Fruit fly (Drosophila melanogaster) whole organism, embryonic: ENCODE measurements around the gene ldbr.

ENCODE experiments used
- Awh ChIP-seq: fragments of 200-800 bp; sonication (Bioruptor generic); IDR thresholded peaks from 2 replicates; pipeline ENCODE4, ENCODE4 v1.3.6; 2022; ENCODE audit warnings: missing biosample characterization, missing genetic modification characterization
- CG17829 ChIP-seq: fragments of 200-800 bp; optimal IDR thresholded peaks from 2 replicates; lab custom pipeline; 2019; ENCODE audit warnings: missing biosample characterization, mild to moderate bottlenecking, missing genetic modification characterization, moderate library complexity
- CG2120 ChIP-seq: fragments of 200-800 bp; sonication (Bioruptor generic); optimal IDR thresholded peaks from 3 replicates; lab custom pipeline; 2016; ENCODE audit warnings: missing biosample characterization, missing genetic modification characterization
- CG30403 ChIP-seq: fragments of 200-800 bp; sonication (Bioruptor generic); optimal IDR thresholded peaks from 3 replicates; lab custom pipeline; 2016; ENCODE audit warnings: missing biosample characterization, missing genetic modification characterization
- CG31388 ChIP-seq: fragments of 200-800 bp; sonication (Bioruptor generic); optimal IDR thresholded peaks from 2 replicates; lab custom pipeline; 2016; ENCODE audit warnings: missing biosample characterization, missing genetic modification characterization
- CG3407 ChIP-seq: fragments of 200-800 bp; sonication (Bioruptor generic); optimal IDR thresholded peaks from 2 replicates; lab custom pipeline; 2018; ENCODE audit warnings: missing biosample characterization, mild to moderate bottlenecking, missing genetic modification characterization
- CG34422 ChIP-seq: fragments of 200-800 bp; sonication (Bioruptor generic); IDR thresholded peaks from 3 replicates; pipeline ENCODE4 v1.3.6; 2022; ENCODE audit warnings: missing biosample characterization, missing genetic modification characterization
- CG3847 ChIP-seq: fragments of 200-800 bp; sonication (Bioruptor generic); IDR thresholded peaks from 2 replicates; pipeline ENCODE4 v1.3.6; 2022; ENCODE audit warnings: missing biosample characterization, missing genetic modification characterization
- CG5953 ChIP-seq: fragments of 200-800 bp; sonication (Bioruptor generic); IDR thresholded peaks from 2 replicates; pipeline ENCODE4 v1.3.6; 2022; ENCODE audit warnings: missing biosample characterization, missing genetic modification characterization
- CG6254 ChIP-seq: fragments of 200-800 bp; sonication (Bioruptor generic); optimal IDR thresholded peaks from 3 replicates; lab custom pipeline; 2017; ENCODE audit warnings: mild to moderate bottlenecking, missing biosample characterization, missing genetic modification reagents, missing genetic modification characterization
- Dbx ChIP-seq: fragments of 200-800 bp; sonication (Bioruptor generic); IDR thresholded peaks from 3 replicates; pipeline ENCODE4 v1.3.6; 2022; ENCODE audit warnings: missing biosample characterization, missing genetic modification characterization
- Kr ChIP-seq: fragments of 200-800 bp; sonication (Bioruptor generic); optimal IDR thresholded peaks from 2 replicates; lab custom pipeline; 2017; ENCODE audit warnings: missing biosample characterization, mild to moderate bottlenecking, missing genetic modification characterization
- MTF-1 ChIP-seq: fragments of 200-800 bp; sonication (Bioruptor generic); optimal IDR thresholded peaks from 2 replicates; lab custom pipeline; 2018; ENCODE audit warnings: missing biosample characterization, mild to moderate bottlenecking, missing genetic modification characterization, borderline replicate concordance
- Nf-YA ChIP-seq: fragments of 200-800 bp; sonication (Bioruptor generic); IDR thresholded peaks from 2 replicates; pipeline ENCODE4 v1.3.6; 2022; ENCODE audit warnings: missing biosample characterization, missing genetic modification characterization
- Pdp1 ChIP-seq, 2 experiments: fragments of 200-800 bp; sonication (Bioruptor generic); optimal IDR thresholded peaks; 3 replicates each; lab custom pipeline; 2016; ENCODE audit warnings: missing biosample characterization in 2 of 2, missing genetic modification characterization in 2 of 2, mild to moderate bottlenecking in 1 of 2, moderate library complexity in 1 of 2
- Ssrp ChIP-seq: fragments of 200-800 bp; sonication (Bioruptor generic); optimal IDR thresholded peaks from 2 replicates; lab custom pipeline; 2018; ENCODE audit warnings: missing biosample characterization, mild to moderate bottlenecking, missing genetic modification characterization, moderate library complexity
- Taf1 ChIP-seq: fragments of 200-800 bp; sonication (Bioruptor generic); IDR thresholded peaks from 2 replicates; pipeline ENCODE4 v1.3.6; 2022; ENCODE audit warnings: missing biosample characterization, missing genetic modification characterization
- Vsx1 ChIP-seq: fragments of 200-800 bp; sonication (Bioruptor generic); optimal IDR thresholded peaks from 2 replicates; lab custom pipeline; 2017; ENCODE audit warnings: missing biosample characterization, mild to moderate bottlenecking, missing genetic modification characterization, missing genetic modification reagents
- Xbp1 ChIP-seq: fragments of 200-800 bp; sonication (Bioruptor generic); optimal IDR thresholded peaks from 3 replicates; lab custom pipeline; 2016; ENCODE audit warnings: missing biosample characterization, mild to moderate bottlenecking, missing genetic modification characterization
- abd-A ChIP-seq: fragments of 200-800 bp; sonication (Bioruptor generic); optimal IDR thresholded peaks from 3 replicates; lab custom pipeline; 2019; ENCODE audit warnings: missing biosample characterization, mild to moderate bottlenecking, missing genetic modification characterization, moderate library complexity
- aop ChIP-seq: fragments of 200-800 bp; sonication (Bioruptor generic); IDR thresholded peaks from 2 replicates; pipeline ENCODE4 v1.3.6; 2022; ENCODE audit warnings: missing biosample characterization, missing genetic modification characterization
- cato ChIP-seq: fragments of 200-800 bp; sonication (Bioruptor generic); optimal IDR thresholded peaks from 2 replicates; lab custom pipeline; 2016; ENCODE audit warnings: missing biosample characterization, missing genetic modification characterization, borderline replicate concordance
- dysf ChIP-seq: fragments of 200-800 bp; sonication (Bioruptor generic); IDR thresholded peaks from 3 replicates; pipeline ENCODE4 v1.3.6; 2022; ENCODE audit warnings: missing biosample characterization, missing genetic modification characterization
- en ChIP-seq: fragments of 200-800 bp; sonication (Bioruptor generic); optimal IDR thresholded peaks from 2 replicates; lab custom pipeline; 2016; ENCODE audit warnings: missing biosample characterization, missing genetic modification characterization
- fd96Cb ChIP-seq: fragments of 200-800 bp; sonication (Bioruptor generic); optimal IDR thresholded peaks from 2 replicates; lab custom pipeline; 2018; ENCODE audit warnings: missing biosample characterization, mild to moderate bottlenecking, missing genetic modification characterization, moderate library complexity
- gce ChIP-seq: fragments of 200-800 bp; sonication (Bioruptor generic); IDR thresholded peaks from 3 replicates; pipeline ENCODE4 v1.3.6; 2022; ENCODE audit warnings: missing biosample characterization, missing genetic modification characterization
- gsb ChIP-seq: fragments of 200-800 bp; sonication (Bioruptor generic); IDR thresholded peaks from 2 replicates; pipeline ENCODE4 v1.3.6; 2022; ENCODE audit warnings: missing biosample characterization, missing genetic modification characterization
- gsb-n ChIP-seq: fragments of 200-800 bp; sonication (Bioruptor generic); optimal IDR thresholded peaks from 3 replicates; lab custom pipeline; 2018; ENCODE audit warnings: missing biosample characterization, mild to moderate bottlenecking, missing genetic modification characterization
- kni ChIP-seq: fragments of 200-800 bp; sonication (Bioruptor generic); optimal IDR thresholded peaks from 3 replicates; lab custom pipeline; 2017; ENCODE audit warnings: mild to moderate bottlenecking, missing biosample characterization, missing genetic modification reagents, missing genetic modification characterization
- mirr ChIP-seq: fragments of 200-800 bp; sonication (Bioruptor generic); optimal IDR thresholded peaks from 3 replicates; lab custom pipeline; 2018; ENCODE audit warnings: missing biosample characterization, mild to moderate bottlenecking, missing genetic modification characterization
- nom ChIP-seq: fragments of 200-800 bp; sonication (Bioruptor generic); optimal IDR thresholded peaks from 2 replicates; lab custom pipeline; 2017; ENCODE audit warnings: missing biosample characterization, missing genetic modification characterization, mild to moderate bottlenecking, moderate library complexity, missing genetic modification reagents
- oc ChIP-seq: fragments of 200-800 bp; sonication (Bioruptor generic); optimal IDR thresholded peaks from 2 replicates; lab custom pipeline; 2018; ENCODE audit warnings: missing biosample characterization, mild to moderate bottlenecking, missing genetic modification characterization, moderate library complexity
- pfk ChIP-seq: fragments of 200-800 bp; sonication (Bioruptor generic); optimal IDR thresholded peaks from 2 replicates; lab custom pipeline; 2018; ENCODE audit warnings: missing biosample characterization, mild to moderate bottlenecking, missing genetic modification characterization, moderate library complexity
- pho ChIP-seq: fragments of 200-800 bp; sonication (Bioruptor generic); optimal IDR thresholded peaks from 2 replicates; lab custom pipeline; 2016; ENCODE audit warnings: missing biosample characterization, missing genetic modification characterization
- sc ChIP-seq, 3 experiments: fragments of >200 bp in 2 of 3; fragments of 200-800 bp in 1 of 3; sonication (Bioruptor generic) in 1 of 3; optimal IDR thresholded peaks; 2 replicates in 2 of 3; 3 replicates in 1 of 3; lab custom pipeline; 2017; ENCODE audit warnings: mild to moderate bottlenecking in 1 of 3, missing biosample characterization in 1 of 3, missing genetic modification characterization in 1 of 3, missing genetic modification reagents in 1 of 3
- scrt ChIP-seq: fragments of 200-800 bp; sonication (Bioruptor generic); optimal IDR thresholded peaks from 2 replicates; lab custom pipeline; 2018; ENCODE audit warnings: missing biosample characterization, mild to moderate bottlenecking, missing genetic modification characterization, moderate library complexity
- sens ChIP-seq: fragments of 200-800 bp; sonication (Bioruptor generic); peaks from one replicate; lab custom pipeline; 2016; ENCODE audit warnings: missing biosample characterization, missing genetic modification characterization
- sqz ChIP-seq: fragments of 200-800 bp; sonication (Bioruptor generic); optimal IDR thresholded peaks from 3 replicates; lab custom pipeline; 2018; ENCODE audit warnings: missing biosample characterization, mild to moderate bottlenecking, missing genetic modification characterization
- stwl ChIP-seq: fragments of 200-800 bp; sonication (Bioruptor generic); optimal IDR thresholded peaks from 3 replicates; lab custom pipeline; 2018; ENCODE audit warnings: missing biosample characterization, mild to moderate bottlenecking, missing genetic modification characterization, moderate library complexity
- tll ChIP-seq, 2 experiments: fragments of 200-800 bp in 1 of 2; fragments of >200 bp in 1 of 2; sonication (Bioruptor generic) in 1 of 2; optimal IDR thresholded peaks; 2 replicates each; lab custom pipeline; 2017 to 2019; ENCODE audit warnings: missing biosample characterization in 2 of 2, missing genetic modification characterization in 2 of 2, mild to moderate bottlenecking in 1 of 2, moderate library complexity in 1 of 2
- twi ChIP-seq: fragments of 200-800 bp; optimal IDR thresholded peaks from 2 replicates; lab custom pipeline; 2019; ENCODE audit warnings: missing biosample characterization, mild to moderate bottlenecking, missing genetic modification characterization, moderate library complexity
- vvl ChIP-seq: fragments of 200-800 bp; sonication (Bioruptor generic); IDR thresholded peaks from 2 replicates; pipeline ENCODE4 v1.3.6; 2022; ENCODE audit warnings: missing biosample characterization, missing genetic modification characterization

ldbr gene

DNA sequence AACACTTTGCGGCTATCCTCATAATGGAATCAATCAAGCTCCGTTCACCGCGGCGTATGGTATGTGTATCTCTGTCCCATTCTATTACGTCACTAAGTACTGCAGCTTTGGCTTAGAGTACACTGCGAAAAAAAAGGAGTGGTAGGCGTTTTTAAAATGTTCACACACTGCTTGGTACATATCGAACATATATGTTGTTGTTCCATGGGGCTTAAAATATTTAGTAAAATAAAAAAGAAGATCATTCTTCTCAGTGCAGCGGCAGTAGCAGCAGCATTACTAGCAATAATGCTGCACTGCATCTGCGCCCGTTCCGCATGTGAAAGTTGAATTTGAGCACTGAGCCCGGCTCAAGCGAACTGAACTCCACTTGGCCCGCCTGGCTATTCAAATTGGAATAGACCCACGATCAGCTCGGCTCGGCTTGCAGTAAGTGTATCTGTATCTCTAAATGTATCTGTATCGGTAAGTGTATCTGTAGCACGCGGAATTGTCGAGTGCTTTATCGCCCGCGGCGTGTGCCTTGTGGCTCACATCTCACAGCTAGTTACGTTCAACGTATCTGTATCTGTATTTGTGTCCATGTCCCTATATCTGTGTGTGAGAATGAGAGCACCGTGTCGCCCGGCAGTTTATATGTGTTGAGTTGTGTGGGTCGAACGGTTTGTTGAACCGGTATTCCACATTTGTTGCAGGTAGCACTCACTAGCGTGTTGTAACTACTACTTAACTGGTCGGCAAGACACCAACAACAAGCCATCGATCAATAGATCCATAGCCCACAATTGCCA, 31.8 kb downstream of the ldbr start (continued):
- no peak for TF ChIP-seq Dbx (GFP tag; lab: Robert Waterston, UW)
- peak; percentile 92 for TF ChIP-seq sens (GFP tag; lab: Kevin White, UChicago)
- no peak for TF ChIP-seq pfk (GFP tag; lab: Kevin White, UChicago)
- TF ChIP-seq twi (tag; lab: Kevin White, UChicago), result no peak
- TF ChIP-seq Kr (GFP tag; lab: Kevin White, UChicago), result no peak
- no peak for TF ChIP-seq stwl
- TF ChIP-seq gsb, result no peak
- peak; percentile 16 for TF ChIP-seq CG6254 (GFP tag; lab: Kevin White, UChicago)
- TF ChIP-seq CG2120, result no peak
- no peak for TF ChIP-seq mirr (GFP tag; lab: Kevin White, UChicago)
- 0 out of 2 replicates have a peak, but pooled peaks have one; percentile 32 for TF ChIP-seq CG3847
- TF ChIP-seq tll (GFP tag; optimal IDR thresholded peaks at IDR 0.05; lab: Kevin White, UChicago), result no peak
- TF ChIP-seq Ssrp, result peak; percentile 56
- TF ChIP-seq Taf1 (GFP tag; lab: Robert Waterston, UW), result no peak
- TF ChIP-seq fd96Cb (tag; lab: Kevin White, UChicago), result peak; percentile 63
- TF ChIP-seq aop, result no peak
- TF ChIP-seq dysf (GFP tag; lab: Robert Waterston, UW), result peak; percentile 67
- TF ChIP-seq kni (GFP tag; lab: Kevin White, UChicago), result no peak
- TF ChIP-seq CG5953 (GFP tag; lab: Robert Waterston, UW), result peak; percentile 52; the same call in 1 of the 2 replicates
- no peak for TF ChIP-seq en (GFP tag; lab: Kevin White, UChicago)
- no peak for TF ChIP-seq sc (optimal IDR thresholded peaks at IDR 0.05; lab: Kevin White, UChicago)
- peak; percentile 1 for TF ChIP-seq sc (GFP tag; optimal IDR thresholded peaks at IDR 0.05; lab: Kevin White, UChicago)
- no peak for TF ChIP-seq pho (GFP tag; lab: Kevin White, UChicago)
- TF ChIP-seq cato (GFP tag; lab: Kevin White, UChicago), result peak; percentile 45
- no peak for TF ChIP-seq Nf-YA
- TF ChIP-seq CG31388 (GFP tag; lab: Kevin White, UChicago), result no peak
- no peak for TF ChIP-seq CG3407

DNA sequence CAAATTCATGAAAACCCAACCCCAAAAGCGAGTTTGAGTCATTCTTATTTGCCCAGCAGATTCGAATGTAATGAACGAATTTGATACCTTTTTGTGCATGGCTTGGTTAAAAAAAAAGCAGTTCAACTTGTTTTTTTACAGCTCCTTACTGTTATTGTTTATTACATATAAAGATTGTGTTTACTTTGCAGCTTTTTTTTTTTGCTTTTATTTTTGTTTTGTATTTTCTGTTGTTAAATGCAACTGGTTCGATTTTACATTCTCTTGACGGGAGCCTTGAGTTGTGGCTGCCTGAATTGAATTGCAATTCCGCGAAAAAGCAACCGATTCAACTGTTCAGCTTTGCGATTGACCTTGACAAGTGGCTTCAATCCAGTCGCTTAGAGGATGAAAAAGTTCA, 32.9 kb downstream of the ldbr start:
- TF ChIP-seq MTF-1 (no peak), scrt (GFP tag; lab: Kevin White, UChicago) (no peak), nom (GFP tag; lab: Kevin White, UChicago) (peak; percentile 62)

DNA sequence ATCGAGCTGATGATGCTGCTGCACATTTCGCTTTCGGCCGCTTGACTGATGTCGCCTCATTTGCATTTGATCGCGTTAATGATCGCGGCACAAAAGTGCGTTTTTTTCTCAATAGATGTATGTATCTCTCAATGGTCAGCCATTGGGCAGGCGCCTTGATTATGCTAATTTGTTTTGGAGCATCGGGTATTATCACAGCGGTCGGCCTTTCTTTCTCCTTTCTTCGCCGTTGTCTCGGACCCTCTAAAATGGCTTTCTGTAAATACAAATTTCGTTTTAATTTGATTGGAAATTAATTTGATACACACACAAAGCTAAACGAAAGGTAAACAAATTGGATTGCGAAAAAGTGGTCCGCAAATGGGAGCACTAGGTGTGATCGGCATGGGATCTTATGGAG, 33.7 kb downstream of the ldbr start:
- TF ChIP-seq vvl (peak; percentile 79; the same call in 1 of the 2 replicates), oc (tag; lab: Kevin White, UChicago) (peak; percentile 79), CG34422 (GFP tag; lab: Robert Waterston, UW) (no peak), Awh (0 out of 2 replicates have a peak, but pooled peaks have one; percentile 5), Pdp1 (GFP tag; optimal IDR thresholded peaks at IDR 0.05; lab: Kevin White, UChicago) (peak in 1 of 2 experiments; percentile 44), gce (GFP tag; lab: Robert Waterston, UW) (no peak), gsb-n (tag; lab: Kevin White, UChicago) (peak; percentile 7), Vsx1 (GFP tag; lab: Kevin White, UChicago) (peak; percentile 8), Xbp1 (GFP tag; lab: Kevin White, UChicago) (no peak), sqz (peak; percentile 27), CG30403 (GFP tag; lab: Kevin White, UChicago) (no peak), CG17829 (tag; lab: Kevin White, UChicago) (no peak), abd-A (tag; lab: Kevin White, UChicago) (peak; percentile 59)
